Fruit fly (Drosophila melanogaster): Measurements from ENCODE around the gene CG18530.

Gene CG18530

DNA sequence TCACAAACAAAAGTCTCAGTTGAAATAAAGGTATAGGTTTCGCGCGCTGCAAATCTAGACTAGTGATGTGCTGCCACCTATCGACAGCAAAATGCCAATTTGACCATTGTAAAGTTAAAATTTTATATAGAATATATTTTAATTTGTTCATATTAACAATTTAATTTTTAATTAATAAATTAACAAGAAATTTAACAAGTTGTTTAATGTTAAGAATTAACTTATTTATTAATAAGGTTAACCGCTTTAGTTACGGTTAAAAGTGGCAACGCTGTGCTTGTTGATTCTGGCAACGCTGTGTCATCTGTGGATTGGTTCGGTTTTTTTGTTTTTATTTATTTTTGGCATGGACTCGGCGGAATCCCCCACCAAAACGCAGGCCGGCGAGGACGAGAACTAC, 2.8 kb upstream of the CG18530 start, which contains the start of gene Not10 (continued):
- TF ChIP-seq CG12769 (tag; optimal IDR thresholded peaks at IDR 0.05) (no peak), Dfd (GFP tag; optimal IDR thresholded peaks at IDR 0.05) (no peak), CG6813 (GFP tag; optimal IDR thresholded peaks at IDR 0.05) (no peak), CG12155 (GFP tag; optimal IDR thresholded peaks at IDR 0.05) (peak; percentile 38), CG10431 (GFP tag; optimal IDR thresholded peaks at IDR 0.05) (no peak), jumu (GFP tag; optimal IDR thresholded peaks at IDR 0.05) (no peak), hbn (GFP tag; IDR thresholded peaks at IDR 0.05; ENCODE audit: partially characterized antibody) (peak; percentile 58), PHDP (tag; optimal IDR thresholded peaks at IDR 0.05) (no peak), CG12071 (GFP tag; optimal IDR thresholded peaks at IDR 0.05) (no peak), CG6175 (GFP tag; IDR thresholded peaks at IDR 0.05) (no peak), CG31388 (GFP tag; optimal IDR thresholded peaks at IDR 0.05) (no peak), HmgZ (tag; optimal IDR thresholded peaks at IDR 0.05) (peak; percentile 35), fd64A (GFP tag; optimal IDR thresholded peaks at IDR 0.05) (no peak), CG13123 (GFP tag; optimal IDR thresholded peaks at IDR 0.05) (no peak), Dref (GFP tag; IDR thresholded peaks at IDR 0.05) (0 out of 2 replicates have a peak, but pooled peaks have one; percentile 31), Atf-2 (GFP tag; optimal IDR thresholded peaks at IDR 0.05) (no peak), tna (GFP tag; IDR thresholded peaks at IDR 0.05; ENCODE audit: partially characterized antibody) (no peak), pita (GFP tag; optimal IDR thresholded peaks at IDR 0.05) (no peak), fd3F (GFP tag; optimal IDR thresholded peaks at IDR 0.05) (peak; percentile 32), kni (GFP tag; optimal IDR thresholded peaks at IDR 0.05) (no peak), Gsc (GFP tag; IDR thresholded peaks at IDR 0.05) (no peak), nom (GFP tag; optimal IDR thresholded peaks at IDR 0.05) (no peak), CG18476 (GFP tag; optimal IDR thresholded peaks at IDR 0.05) (no peak), Rx (GFP tag; IDR thresholded peaks at IDR 0.05) (no peak), danr (GFP tag; IDR thresholded peaks at IDR 0.05) (no peak), Side (GFP tag; optimal IDR thresholded peaks at IDR 0.05) (no peak), CG7987 (GFP tag; optimal IDR thresholded peaks at IDR 0.05) (no peak), CG9817 (tag; optimal IDR thresholded peaks at IDR 0.05) (peak; percentile 52), CG2199 (GFP tag; IDR thresholded peaks at IDR 0.05) (no peak), Hmr (GFP tag; optimal IDR thresholded peaks at IDR 0.05) (no peak), CG8290 (GFP tag; optimal IDR thresholded peaks at IDR 0.05) (no peak), CG8290 (tag; optimal IDR thresholded peaks at IDR 0.05) (no peak), D19A (tag; optimal IDR thresholded peaks at IDR 0.05) (no peak), Drgx (GFP tag; IDR thresholded peaks at IDR 0.05) (no peak), CG6654 (GFP tag; optimal IDR thresholded peaks at IDR 0.05) (no peak), Nf-YB (GFP tag; optimal IDR thresholded peaks at IDR 0.05) (no peak), CG7357 (GFP tag; IDR thresholded peaks at IDR 0.05) (no peak), CG3847 (GFP tag; IDR thresholded peaks at IDR 0.05) (peak; percentile 64), ken (GFP tag; IDR thresholded peaks at IDR 0.05) (no peak), H15 (GFP tag; IDR thresholded peaks at IDR 0.05) (no peak), CG11696 (GFP tag; IDR thresholded peaks at IDR 0.05) (no peak), NK7.1 (GFP tag; optimal IDR thresholded peaks at IDR 0.05) (no peak), CG4617 (GFP tag; optimal IDR thresholded peaks at IDR 0.05; ENCODE audit: borderline replicate concordance) (peak; percentile 77), CG15269 (tag; optimal IDR thresholded peaks at IDR 0.05) (no peak), Poxn (GFP tag; IDR thresholded peaks at IDR 0.05) (no peak), Vsx1 (GFP tag; optimal IDR thresholded peaks at IDR 0.05) (no peak), CG16779 (GFP tag; IDR thresholded peaks at IDR 0.05) (no peak), HLHmδ (GFP tag; optimal IDR thresholded peaks at IDR 0.05) (no peak), CG18619 (GFP tag; optimal IDR thresholded peaks at IDR 0.05) (no peak), abd-A (tag; optimal IDR thresholded peaks at IDR 0.05) (no peak), CG1792 (GFP tag; optimal IDR thresholded peaks at IDR 0.05) (no peak), mirr (GFP tag; optimal IDR thresholded peaks at IDR 0.05) (no peak)

Measured in whole organism, embryonic.